Comparison of ENCODE assay signal across 1 fruit fly cellular context in genomic region chr3R:9767620-9768592, dm6.
TF ChIP-seq lines count a peak whose summit lies in the region.

Gene Naa80 (plus strand): TSS chr3R:9767834.

TF ChIP-seq in whole organism, embryonic, 481 proteins besides CTCF, POLR2A, EP300 and RAD21 (continued from another document and continues in another):
- TF ChIP-seq CG12219 (GFP tag; optimal IDR thresholded peaks at IDR 0.05; lab: Kevin White, UChicago) (no peak), C15 (GFP tag; IDR thresholded peaks at IDR 0.05; lab: Robert Waterston, UW) (no peak), CG14014 (GFP tag; IDR thresholded peaks at IDR 0.05; lab: Robert Waterston, UW) (peak; percentile 60; the same call in 1 of the 2 replicates), pnt (GFP tag; optimal IDR thresholded peaks at IDR 0.05; lab: Kevin White, UChicago) (peak; percentile 44), CG7271 (tag; optimal IDR thresholded peaks at IDR 0.05; lab: Kevin White, UChicago) (no peak), tll (GFP tag; optimal IDR thresholded peaks at IDR 0.05; lab: Kevin White, UChicago) (peak in 1 of 2 experiments; percentile 32), usp (GFP tag; optimal IDR thresholded peaks at IDR 0.05; lab: Kevin White, UChicago) (no peak), bbx (GFP tag; IDR thresholded peaks at IDR 0.05; lab: Robert Waterston, UW; ENCODE audit: partially characterized antibody) (peak; percentile 65), zf30C (GFP tag; optimal IDR thresholded peaks at IDR 0.05; lab: Kevin White, UChicago) (no peak), seq (GFP tag; IDR thresholded peaks at IDR 0.05; lab: Robert Waterston, UW) (0 out of 2 replicates have a peak, but pooled peaks have one; percentile 33), CG15011 (GFP tag; optimal IDR thresholded peaks at IDR 0.05; lab: Kevin White, UChicago) (no peak), Dek (tag; optimal IDR thresholded peaks at IDR 0.05; lab: Kevin White, UChicago) (peak; percentile 34), tup (GFP tag; optimal IDR thresholded peaks at IDR 0.05; lab: Kevin White, UChicago) (peak; percentile 58), Awh (GFP tag; IDR thresholded peaks at IDR 0.05; lab: Robert Waterston, UW) (no peak), CG11560 (tag; IDR thresholded peaks at IDR 0.05; lab: Robert Waterston, UW) (no peak), wek (GFP tag; optimal IDR thresholded peaks at IDR 0.05; lab: Kevin White, UChicago) (no peak), CG4328 (GFP tag; optimal IDR thresholded peaks at IDR 0.05; lab: Kevin White, UChicago) (peak; percentile 1), slou (GFP tag; optimal IDR thresholded peaks at IDR 0.05; lab: Kevin White, UChicago) (no peak), CG13894 (tag; optimal IDR thresholded peaks at IDR 0.05; lab: Kevin White, UChicago) (peak; percentile 56), gsb (GFP tag; IDR thresholded peaks at IDR 0.05; lab: Robert Waterston, UW) (no peak; the same call in 1 of the 2 replicates), cato (GFP tag; optimal IDR thresholded peaks at IDR 0.05; lab: Kevin White, UChicago; ENCODE audit: borderline replicate concordance) (peak; percentile 44), CG3847 (GFP tag; IDR thresholded peaks at IDR 0.05; lab: Robert Waterston, UW) (peak; percentile 94), pb (GFP tag; optimal IDR thresholded peaks at IDR 0.05; lab: Kevin White, UChicago) (peak; percentile 48), vvl (GFP tag; IDR thresholded peaks at IDR 0.05; lab: Robert Waterston, UW) (peak; percentile 72), chm (GFP tag; IDR thresholded peaks at IDR 0.05; lab: Robert Waterston, UW) (peak; percentile 32; the same call in 1 of the 2 replicates), CG9817 (tag; optimal IDR thresholded peaks at IDR 0.05; lab: Kevin White, UChicago) (peak; percentile 60), CG14965 (GFP tag; optimal IDR thresholded peaks at IDR 0.05; lab: Kevin White, UChicago; ENCODE audit: borderline replicate concordance) (peak; percentile 13), CG9797 (GFP tag; optimal IDR thresholded peaks at IDR 0.05; lab: Kevin White, UChicago) (no peak), CG9727 (GFP tag; optimal IDR thresholded peaks at IDR 0.05; lab: Kevin White, UChicago) (peak; percentile 24), CG14050 (GFP tag; IDR thresholded peaks at IDR 0.05; lab: Robert Waterston, UW) (no peak; the same call in 2 of the 3 replicates), CG4360 (GFP tag; IDR thresholded peaks at IDR 0.05; lab: Robert Waterston, UW) (0 out of 2 replicates have a peak, but pooled peaks have one; percentile 11), Stat92E (GFP tag; optimal IDR thresholded peaks at IDR 0.05; lab: Kevin White, UChicago) (peak in 1 of 3 experiments; percentile 24), CG8089 (GFP tag; optimal IDR thresholded peaks at IDR 0.05; lab: Kevin White, UChicago) (peak; percentile 16), TFAM (GFP tag; optimal IDR thresholded peaks at IDR 0.05; lab: Kevin White, UChicago) (no peak), p53 (GFP tag; optimal IDR thresholded peaks at IDR 0.05; lab: Kevin White, UChicago) (peak; percentile 67), ERR (GFP tag; optimal IDR thresholded peaks at IDR 0.05; lab: Kevin White, UChicago) (peak; percentile 82), CG9609 (GFP tag; optimal IDR thresholded peaks at IDR 0.05; lab: Kevin White, UChicago) (peak; percentile 78), CG3995 (GFP tag; optimal IDR thresholded peaks at IDR 0.05; lab: Kevin White, UChicago) (peak; percentile 68), Dp (GFP tag; optimal IDR thresholded peaks at IDR 0.05; lab: Kevin White, UChicago) (peak; percentile 83), CG34422 (GFP tag; IDR thresholded peaks at IDR 0.05; lab: Robert Waterston, UW) (peak; percentile 80), Neu2 (GFP tag; optimal IDR thresholded peaks at IDR 0.05; lab: Kevin White, UChicago; ENCODE audit: borderline replicate concordance) (no peak), chn (GFP tag; optimal IDR thresholded peaks at IDR 0.05; lab: Kevin White, UChicago) (peak; percentile 80), CG12659 (GFP tag; optimal IDR thresholded peaks at IDR 0.05; lab: Kevin White, UChicago) (peak; percentile 89), CG5953 (GFP tag; IDR thresholded peaks at IDR 0.05; lab: Robert Waterston, UW) (no peak), repo (GFP tag; optimal IDR thresholded peaks at IDR 0.05; lab: Kevin White, UChicago) (peak; percentile 57), ham (GFP tag; IDR thresholded peaks at IDR 0.05; lab: Robert Waterston, UW) (no peak), sens-2 (GFP tag; IDR thresholded peaks at IDR 0.05; lab: Robert Waterston, UW) (no peak), al (GFP tag; IDR thresholded peaks at IDR 0.05; lab: Robert Waterston, UW) (peak; percentile 61), GATAe (GFP tag; conservative IDR thresholded peaks at IDR 0.05; lab: Robert Waterston, UW) (no peak), exex (tag; optimal IDR thresholded peaks at IDR 0.05; lab: Kevin White, UChicago) (peak; percentile 49), CG2875 (GFP tag; optimal IDR thresholded peaks at IDR 0.05; lab: Kevin White, UChicago) (no peak), hkb (optimal IDR thresholded peaks at IDR 0.05; lab: Kevin White, UChicago) (peak; percentile 81), hkb (GFP tag; IDR thresholded peaks at IDR 0.05; lab: Robert Waterston, UW) (peak; percentile 37; the same call in 1 of the 2 replicates), CG15696 (tag; optimal IDR thresholded peaks at IDR 0.05; lab: Kevin White, UChicago) (peak; percentile 53), E2f2 (GFP tag; IDR thresholded peaks at IDR 0.05; lab: Robert Waterston, UW) (peak; percentile 84), lola (GFP tag; optimal IDR thresholded peaks at IDR 0.05; lab: Kevin White, UChicago) (no peak), CG1529 (GFP tag; optimal IDR thresholded peaks at IDR 0.05; lab: Kevin White, UChicago) (no peak), CG1603 (tag; optimal IDR thresholded peaks at IDR 0.05; lab: Kevin White, UChicago) (peak; percentile 84), Gsc (GFP tag; IDR thresholded peaks at IDR 0.05; lab: Robert Waterston, UW) (no peak), Pdp1 (GFP tag; optimal IDR thresholded peaks at IDR 0.05; lab: Kevin White, UChicago) (peak; percentile 54 to 73), CG1647 (GFP tag; optimal IDR thresholded peaks at IDR 0.05; lab: Kevin White, UChicago) (peak; percentile 73), gcm (GFP tag; optimal IDR thresholded peaks at IDR 0.05; lab: Kevin White, UChicago) (no peak), ATbp (GFP tag; optimal IDR thresholded peaks at IDR 0.05; lab: Kevin White, UChicago) (no peak), gro (GFP tag; optimal IDR thresholded peaks at IDR 0.05; lab: Kevin White, UChicago) (peak; percentile 90), Sry-δ (GFP tag; optimal IDR thresholded peaks at IDR 0.05; lab: Kevin White, UChicago) (peak; percentile 54), CG9437 (GFP tag; optimal IDR thresholded peaks at IDR 0.05; lab: Kevin White, UChicago) (no peak), Mad (GFP tag; optimal IDR thresholded peaks at IDR 0.05; lab: Kevin White, UChicago) (peak; percentile 69), CG15073 (GFP tag; optimal IDR thresholded peaks at IDR 0.05; lab: Kevin White, UChicago) (no peak), Jarid2 (GFP tag; optimal IDR thresholded peaks at IDR 0.05; lab: Kevin White, UChicago) (no peak), nom (GFP tag; optimal IDR thresholded peaks at IDR 0.05; lab: Kevin White, UChicago) (peak; percentile 71), Bteb2 (GFP tag; optimal IDR thresholded peaks at IDR 0.05; lab: Kevin White, UChicago) (peak; percentile 50), CG5245 (GFP tag; optimal IDR thresholded peaks at IDR 0.05; lab: Kevin White, UChicago) (peak; percentile 21), CG4282 (GFP tag; optimal IDR thresholded peaks at IDR 0.05; lab: Kevin White, UChicago) (peak; percentile 64), Nf-YA (GFP tag; IDR thresholded peaks at IDR 0.05; lab: Robert Waterston, UW) (no peak), CG16779 (GFP tag; IDR thresholded peaks at IDR 0.05; lab: Robert Waterston, UW) (peak; percentile 73; the same call in 1 of the 2 replicates), bcd (GFP tag; optimal IDR thresholded peaks at IDR 0.05; lab: Kevin White, UChicago) (peak; percentile 58), lov (optimal IDR thresholded peaks at IDR 0.05; lab: Kevin White, UChicago) (no peak), lov (GFP tag; IDR thresholded peaks at IDR 0.05; lab: Robert Waterston, UW) (peak; percentile 26; the same call in 1 of the 3 replicates), Hey (tag; optimal IDR thresholded peaks at IDR 0.05; lab: Kevin White, UChicago) (peak; percentile 14), cad (GFP tag; optimal IDR thresholded peaks at IDR 0.05; lab: Kevin White, UChicago) (no peak), Six4 (GFP tag; optimal IDR thresholded peaks at IDR 0.05; lab: Kevin White, UChicago) (peak; percentile 1), fd3F (GFP tag; optimal IDR thresholded peaks at IDR 0.05; lab: Kevin White, UChicago) (peak; percentile 17), CG1602 (GFP tag; optimal IDR thresholded peaks at IDR 0.05; lab: Kevin White, UChicago) (peak; percentile 21), CG8944 (GFP tag; optimal IDR thresholded peaks at IDR 0.05; lab: Kevin White, UChicago) (peak; percentile 77), wor (GFP tag; IDR thresholded peaks at IDR 0.05; lab: Robert Waterston, UW) (no peak), ems (GFP tag; optimal IDR thresholded peaks at IDR 0.05; lab: Kevin White, UChicago) (peak; percentile 75), CG4820 (GFP tag; optimal IDR thresholded peaks at IDR 0.05; lab: Kevin White, UChicago) (peak; percentile 8), caup (GFP tag; optimal IDR thresholded peaks at IDR 0.05; lab: Kevin White, UChicago; ENCODE audit: severe bottlenecking) (peak; percentile 76), CG10147 (GFP tag; optimal IDR thresholded peaks at IDR 0.05; lab: Kevin White, UChicago) (peak; percentile 37), crp (GFP tag; optimal IDR thresholded peaks at IDR 0.05; lab: Kevin White, UChicago) (peak in 1 of 2 experiments; percentile 45), ac (GFP tag; optimal IDR thresholded peaks at IDR 0.05; lab: Kevin White, UChicago) (no peak), z (GFP tag; IDR thresholded peaks at IDR 0.05; lab: Robert Waterston, UW) (no peak), CG42726 (GFP tag; IDR thresholded peaks at IDR 0.05; lab: Robert Waterston, UW; ENCODE audit: partially characterized antibody) (peak; percentile 65), kay (GFP tag; optimal IDR thresholded peaks at IDR 0.05; lab: Kevin White, UChicago) (peak; percentile 71), CG11456 (GFP tag; IDR thresholded peaks at IDR 0.05; lab: Robert Waterston, UW) (peak; percentile 80), Lhr (GFP tag; optimal IDR thresholded peaks at IDR 0.05; lab: Kevin White, UChicago) (peak; percentile 16), odd (GFP tag; optimal IDR thresholded peaks at IDR 0.05; lab: Kevin White, UChicago) (no peak), Ada2b (GFP tag; IDR thresholded peaks at IDR 0.05; lab: Robert Waterston, UW) (no peak), Antp (GFP tag; optimal IDR thresholded peaks at IDR 0.05; lab: Kevin White, UChicago) (peak; percentile 89), Nf-YB (GFP tag; optimal IDR thresholded peaks at IDR 0.05; lab: Kevin White, UChicago) (no peak), CG15269 (tag; optimal IDR thresholded peaks at IDR 0.05; lab: Kevin White, UChicago) (peak; percentile 38), CG5180 (GFP tag; optimal IDR thresholded peaks at IDR 0.05; lab: Kevin White, UChicago) (no peak), Meics (GFP tag; optimal IDR thresholded peaks at IDR 0.05; lab: Kevin White, UChicago) (peak; percentile 57), CG3407 (GFP tag; optimal IDR thresholded peaks at IDR 0.05; lab: Kevin White, UChicago) (no peak), jumu (GFP tag; optimal IDR thresholded peaks at IDR 0.05; lab: Kevin White, UChicago) (peak; percentile 89), aop (GFP tag; IDR thresholded peaks at IDR 0.05; lab: Robert Waterston, UW) (no peak), ind (GFP tag; optimal IDR thresholded peaks at IDR 0.05; lab: Kevin White, UChicago) (peak; percentile 72), tna (GFP tag; IDR thresholded peaks at IDR 0.05; lab: Robert Waterston, UW; ENCODE audit: partially characterized antibody) (peak; percentile 48; the same call in 1 of the 2 replicates), dysf (GFP tag; IDR thresholded peaks at IDR 0.05; lab: Robert Waterston, UW) (peak; percentile 51; the same call in 1 of the 3 replicates), CG12104 (GFP tag; optimal IDR thresholded peaks at IDR 0.05; lab: Kevin White, UChicago) (peak; percentile 36), Ptx1 (GFP tag; IDR thresholded peaks at IDR 0.05; lab: Robert Waterston, UW) (peak; percentile 56), abd-A (tag; optimal IDR thresholded peaks at IDR 0.05; lab: Kevin White, UChicago) (no peak), Trl (optimal IDR thresholded peaks at IDR 0.05; lab: Kevin White, UChicago) (no peak), Trl (GFP tag; optimal IDR thresholded peaks at IDR 0.05; lab: Kevin White, UChicago) (peak; percentile 83), Dfd (GFP tag; optimal IDR thresholded peaks at IDR 0.05; lab: Kevin White, UChicago) (no peak), CG11695 (GFP tag; IDR thresholded peaks at IDR 0.05; lab: Robert Waterston, UW) (no peak), CG17802 (tag; optimal IDR thresholded peaks at IDR 0.05; lab: Kevin White, UChicago) (peak; percentile 33), B-H2 (GFP tag; optimal IDR thresholded peaks at IDR 0.05; lab: Kevin White, UChicago) (peak; percentile 84), HLHmδ (GFP tag; optimal IDR thresholded peaks at IDR 0.05; lab: Kevin White, UChicago) (peak; percentile 63), CG4424 (GFP tag; optimal IDR thresholded peaks at IDR 0.05; lab: Kevin White, UChicago) (peak; percentile 47), Dad (GFP tag; optimal IDR thresholded peaks at IDR 0.05; lab: Kevin White, UChicago) (peak; percentile 69), CG2678 (tag; optimal IDR thresholded peaks at IDR 0.05; lab: Kevin White, UChicago) (no peak), Abd-B (GFP tag; optimal IDR thresholded peaks at IDR 0.05; lab: Kevin White, UChicago) (peak; percentile 15), CG1233 (GFP tag; optimal IDR thresholded peaks at IDR 0.05; lab: Kevin White, UChicago) (peak; percentile 31), CG18476 (GFP tag; optimal IDR thresholded peaks at IDR 0.05; lab: Kevin White, UChicago) (peak; percentile 43), grau (tag; optimal IDR thresholded peaks at IDR 0.05; lab: Kevin White, UChicago) (peak; percentile 53), shn (GFP tag; optimal IDR thresholded peaks at IDR 0.05; lab: Kevin White, UChicago) (peak; percentile 67), Nf-YC (tag; optimal IDR thresholded peaks at IDR 0.05; lab: Kevin White, UChicago) (peak; percentile 52), Elba2 (GFP tag; optimal IDR thresholded peaks at IDR 0.05; lab: Kevin White, UChicago) (no peak), CG32767 (GFP tag; IDR thresholded peaks at IDR 0.05; lab: Robert Waterston, UW) (0 out of 2 replicates have a peak, but pooled peaks have one; percentile 25), CG16863 (GFP tag; optimal IDR thresholded peaks at IDR 0.05; lab: Kevin White, UChicago) (peak; percentile 27)
